Fruit fly (Drosophila melanogaster): Measurements from ENCODE around the gene mRpS6.

The mRpS6 gene

dm6 chr3L:4412974-4413373 is 48.6 kb downstream of the mRpS6 start (continued):
- no peak for TF ChIP-seq h (optimal IDR thresholded peaks at IDR 0.05)
- peak; percentile 18 for TF ChIP-seq Hsf (GFP tag; optimal IDR thresholded peaks at IDR 0.05)
- peak; percentile 3 for TF ChIP-seq B-H2 (GFP tag; optimal IDR thresholded peaks at IDR 0.05)
- TF ChIP-seq fd64A (GFP tag; optimal IDR thresholded peaks at IDR 0.05) = no peak
- TF ChIP-seq ham (GFP tag; IDR thresholded peaks at IDR 0.05) = no peak
- TF ChIP-seq nau (GFP tag; optimal IDR thresholded peaks at IDR 0.05) = peak; percentile 27
- TF ChIP-seq CG8765 (GFP tag; IDR thresholded peaks at IDR 0.05) = no peak
- TF ChIP-seq Hmx (GFP tag; optimal IDR thresholded peaks at IDR 0.05) = peak; percentile 57
- TF ChIP-seq pzg (GFP tag; optimal IDR thresholded peaks at IDR 0.05) = no peak
- no peak for TF ChIP-seq D19A (tag; optimal IDR thresholded peaks at IDR 0.05)
- TF ChIP-seq CG9797 (GFP tag; optimal IDR thresholded peaks at IDR 0.05) = no peak
- peak; percentile 10 for TF ChIP-seq zfh2 (GFP tag; optimal IDR thresholded peaks at IDR 0.05)
- TF ChIP-seq stc (GFP tag; IDR thresholded peaks at IDR 0.05) = 0 out of 2 replicates have a peak, but pooled peaks have one; percentile 12
- peak; percentile 59 for TF ChIP-seq wdn (GFP tag; IDR thresholded peaks at IDR 0.05)
- no peak for TF ChIP-seq btn (GFP tag; optimal IDR thresholded peaks at IDR 0.05)
- peak; percentile 91 for TF ChIP-seq Med (GFP tag)
- TF ChIP-seq Doc2 (GFP tag; IDR thresholded peaks at IDR 0.05) = 0 out of 2 replicates have a peak, but pooled peaks have one; percentile 55
- peak; percentile 79 for TF ChIP-seq row (GFP tag; IDR thresholded peaks at IDR 0.05)
- no peak for TF ChIP-seq knrl (GFP tag; IDR thresholded peaks at IDR 0.05; ENCODE audit: partially characterized antibody)
- no peak for TF ChIP-seq CG8290 (GFP tag; optimal IDR thresholded peaks at IDR 0.05)
- peak in 1 of 2 experiments; percentile 63 for TF ChIP-seq CG8290 (tag; optimal IDR thresholded peaks at IDR 0.05)
- TF ChIP-seq gro (GFP tag; optimal IDR thresholded peaks at IDR 0.05) = peak; percentile 59
- peak; percentile 69 for TF ChIP-seq B-H1 (GFP tag; IDR thresholded peaks at IDR 0.05)
- TF ChIP-seq kah (GFP tag; optimal IDR thresholded peaks at IDR 0.05) = no peak
- TF ChIP-seq CG1832 (GFP tag; optimal IDR thresholded peaks at IDR 0.05) = no peak
- 0 out of 2 replicates have a peak, but pooled peaks have one; percentile 38 for TF ChIP-seq CG16779 (GFP tag; IDR thresholded peaks at IDR 0.05)
- no peak for TF ChIP-seq CG6654 (GFP tag; optimal IDR thresholded peaks at IDR 0.05)
- TF ChIP-seq Eip74EF (GFP tag; optimal IDR thresholded peaks at IDR 0.05) = peak in 1 of 2 experiments; percentile 5
- TF ChIP-seq CG2120 (GFP tag; optimal IDR thresholded peaks at IDR 0.05) = peak; percentile 64
- TF ChIP-seq Oli (tag; optimal IDR thresholded peaks at IDR 0.05) = peak; percentile 45
- peak; percentile 18 for TF ChIP-seq ATbp (GFP tag; optimal IDR thresholded peaks at IDR 0.05)
- TF ChIP-seq ttk (GFP tag; IDR thresholded peaks at IDR 0.05) = peak; percentile 65
- TF ChIP-seq PHDP (tag; optimal IDR thresholded peaks at IDR 0.05) = peak; percentile 5
- no peak for TF ChIP-seq BEAF-32 (GFP tag; optimal IDR thresholded peaks at IDR 0.05)
- peak; percentile 3 for TF ChIP-seq maf-S (GFP tag; optimal IDR thresholded peaks at IDR 0.05)
- no peak for TF ChIP-seq zen2 (GFP tag; IDR thresholded peaks at IDR 0.05; ENCODE audit: partially characterized antibody)
- TF ChIP-seq Mrtf (GFP tag; IDR thresholded peaks at IDR 0.05) = peak; percentile 69; the same call in 2 of the 3 replicates
- peak; percentile 72; the same call in 1 of the 3 replicates for TF ChIP-seq CG6175 (GFP tag; IDR thresholded peaks at IDR 0.05)
- no peak for TF ChIP-seq pita (GFP tag; optimal IDR thresholded peaks at IDR 0.05)
- no peak for TF ChIP-seq oc (tag; optimal IDR thresholded peaks at IDR 0.05)
- TF ChIP-seq CG4707 (GFP tag; optimal IDR thresholded peaks at IDR 0.05) = no peak
- peak; percentile 49; the same call in 1 of the 2 replicates for TF ChIP-seq CG31224 (GFP tag; IDR thresholded peaks at IDR 0.05)
- no peak for TF ChIP-seq CG14710 (tag; optimal IDR thresholded peaks at IDR 0.05)
- TF ChIP-seq tap (tag; optimal IDR thresholded peaks at IDR 0.05) = peak; percentile 10
- TF ChIP-seq Hr3 (GFP tag; optimal IDR thresholded peaks at IDR 0.05) = no peak
- TF ChIP-seq sqz (GFP tag; optimal IDR thresholded peaks at IDR 0.05) = no peak
- TF ChIP-seq Myb (GFP tag; optimal IDR thresholded peaks at IDR 0.05) = no peak
- TF ChIP-seq dpn (GFP tag; optimal IDR thresholded peaks at IDR 0.05) = peak; percentile 30 to 65
- no peak for TF ChIP-seq prd (optimal IDR thresholded peaks at IDR 0.05)
- TF ChIP-seq prd (GFP tag; IDR thresholded peaks at IDR 0.05) = peak; percentile 65
- TF ChIP-seq chm (GFP tag; IDR thresholded peaks at IDR 0.05) = no peak
- no peak for TF ChIP-seq trh (GFP tag; optimal IDR thresholded peaks at IDR 0.05)
